ENCODE assay signal across 1 fruit fly cellular context in the genomic region with DNA sequence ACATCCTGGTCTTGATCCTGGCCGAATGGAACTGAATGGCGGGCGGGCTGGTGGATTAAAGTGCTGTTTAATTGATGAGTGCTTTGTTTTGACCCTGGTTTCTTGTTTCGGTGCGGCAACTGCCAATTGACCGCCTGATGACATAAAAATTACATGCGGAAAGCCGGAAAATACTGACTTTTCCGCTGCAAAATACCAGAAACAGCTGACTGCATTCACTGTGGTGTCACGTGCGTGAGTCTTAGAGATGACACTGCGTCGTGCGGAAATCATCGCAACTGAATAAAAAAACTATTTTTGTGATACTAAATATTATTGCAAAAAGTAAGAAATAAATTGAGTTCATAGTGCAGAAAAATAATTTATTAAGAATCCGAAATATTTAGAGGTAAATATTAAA.
TF ChIP-seq lines count a peak whose summit lies in the region.

A gene (minus strand): TSS at position 170 of the 400 bp plus-strand sequence.

TF ChIP-seq in whole organism, embryonic, 481 proteins besides CTCF, POLR2A, EP300 and RAD21 (continued from another document and continues in another):
- no peak for TF ChIP-seq tx (GFP tag; optimal IDR thresholded peaks at IDR 0.05; lab: Kevin White, UChicago)
- TF ChIP-seq prd (optimal IDR thresholded peaks at IDR 0.05; lab: Kevin White, UChicago) = no peak
- TF ChIP-seq prd (GFP tag; IDR thresholded peaks at IDR 0.05; lab: Robert Waterston, UW) = peak; percentile 49; the same call in 1 of the 3 replicates
- TF ChIP-seq Ravus (GFP tag; IDR thresholded peaks at IDR 0.05; lab: Robert Waterston, UW) = no peak
- TF ChIP-seq Xrp1 (GFP tag; IDR thresholded peaks at IDR 0.05; lab: Robert Waterston, UW) = peak; percentile 15; the same call in 1 of the 2 replicates
- peak in 1 of 2 experiments; percentile 12 for TF ChIP-seq Hr78 (GFP tag; optimal IDR thresholded peaks at IDR 0.05; lab: Kevin White, UChicago)
- peak; percentile 86 for TF ChIP-seq CG2129 (GFP tag; IDR thresholded peaks at IDR 0.05; lab: Robert Waterston, UW; ENCODE audit: partially characterized antibody)
- peak in 1 of 2 experiments; percentile 16 for TF ChIP-seq bsh (GFP tag; optimal IDR thresholded peaks at IDR 0.05; lab: Kevin White, UChicago)
- TF ChIP-seq CG1602 (GFP tag; optimal IDR thresholded peaks at IDR 0.05; lab: Kevin White, UChicago) = peak; percentile 25
- TF ChIP-seq Dfd (GFP tag; optimal IDR thresholded peaks at IDR 0.05; lab: Kevin White, UChicago) = no peak
- TF ChIP-seq chif (GFP tag; optimal IDR thresholded peaks at IDR 0.05; lab: Kevin White, UChicago) = peak; percentile 12 to 35
- TF ChIP-seq Ptx1 (GFP tag; IDR thresholded peaks at IDR 0.05; lab: Robert Waterston, UW) = peak; percentile 25; the same call in 1 of the 2 replicates
- peak; percentile 93 for TF ChIP-seq inv (GFP tag; IDR thresholded peaks at IDR 0.05; lab: Robert Waterston, UW; ENCODE audit: partially characterized antibody)
- peak; percentile 32 for TF ChIP-seq trem (tag; optimal IDR thresholded peaks at IDR 0.05; lab: Kevin White, UChicago)
- peak; percentile 39 for TF ChIP-seq CG3847 (GFP tag; IDR thresholded peaks at IDR 0.05; lab: Robert Waterston, UW)
- TF ChIP-seq gsb (GFP tag; IDR thresholded peaks at IDR 0.05; lab: Robert Waterston, UW) = no peak
- peak; percentile 48 for TF ChIP-seq sug (tag; optimal IDR thresholded peaks at IDR 0.05; lab: Kevin White, UChicago)
- peak; percentile 15 for TF ChIP-seq CG8388 (GFP tag; optimal IDR thresholded peaks at IDR 0.05; lab: Kevin White, UChicago)
- TF ChIP-seq nerfin-1 (tag; optimal IDR thresholded peaks at IDR 0.05; lab: Kevin White, UChicago) = no peak
- no peak for TF ChIP-seq ttk (GFP tag; IDR thresholded peaks at IDR 0.05; lab: Robert Waterston, UW)
- TF ChIP-seq ind (GFP tag; optimal IDR thresholded peaks at IDR 0.05; lab: Kevin White, UChicago) = peak; percentile 46
- no peak for TF ChIP-seq ranshi (GFP tag; IDR thresholded peaks at IDR 0.05; lab: Robert Waterston, UW)
- TF ChIP-seq Dip3 (GFP tag; optimal IDR thresholded peaks at IDR 0.05; lab: Kevin White, UChicago) = peak; percentile 23
- TF ChIP-seq lola (GFP tag; optimal IDR thresholded peaks at IDR 0.05; lab: Kevin White, UChicago) = peak in 1 of 3 experiments; percentile 21
- TF ChIP-seq gro (GFP tag; optimal IDR thresholded peaks at IDR 0.05; lab: Kevin White, UChicago) = peak; percentile 59
- peak; percentile 39 for TF ChIP-seq Mad (GFP tag; optimal IDR thresholded peaks at IDR 0.05; lab: Kevin White, UChicago)
- TF ChIP-seq kah (GFP tag; optimal IDR thresholded peaks at IDR 0.05; lab: Kevin White, UChicago) = no peak
- peak; percentile 20 for TF ChIP-seq Blimp-1 (GFP tag; optimal IDR thresholded peaks at IDR 0.05; lab: Kevin White, UChicago)
- peak; percentile 2 for TF ChIP-seq Atf-2 (GFP tag; optimal IDR thresholded peaks at IDR 0.05; lab: Kevin White, UChicago)
- TF ChIP-seq dpn (GFP tag; optimal IDR thresholded peaks at IDR 0.05; lab: Kevin White, UChicago) = peak; percentile 48 to 51
- no peak for TF ChIP-seq CG10565 (GFP tag; optimal IDR thresholded peaks at IDR 0.05; lab: Kevin White, UChicago)
- TF ChIP-seq CG4424 (GFP tag; optimal IDR thresholded peaks at IDR 0.05; lab: Kevin White, UChicago) = peak; percentile 40
- TF ChIP-seq Nf-YB (GFP tag; optimal IDR thresholded peaks at IDR 0.05; lab: Kevin White, UChicago) = peak; percentile 8
- TF ChIP-seq Sry-β (GFP tag; optimal IDR thresholded peaks at IDR 0.05; lab: Kevin White, UChicago) = peak; percentile 49
- TF ChIP-seq dimm (GFP tag; IDR thresholded peaks at IDR 0.05; lab: Robert Waterston, UW) = no peak
- peak; percentile 49 for TF ChIP-seq maf-S (GFP tag; optimal IDR thresholded peaks at IDR 0.05; lab: Kevin White, UChicago)
- TF ChIP-seq CG11504 (tag; optimal IDR thresholded peaks at IDR 0.05; lab: Kevin White, UChicago) = no peak
- TF ChIP-seq CG6689 (GFP tag; IDR thresholded peaks at IDR 0.05; lab: Robert Waterston, UW) = peak; percentile 18; the same call in 1 of the 2 replicates
- peak; percentile 42 for TF ChIP-seq CG2678 (tag; optimal IDR thresholded peaks at IDR 0.05; lab: Kevin White, UChicago)
- peak; percentile 41 for TF ChIP-seq HLH54F (GFP tag; optimal IDR thresholded peaks at IDR 0.05; lab: Kevin White, UChicago)
- TF ChIP-seq vnd (GFP tag; IDR thresholded peaks at IDR 0.05; lab: Robert Waterston, UW; ENCODE audit: partially characterized antibody) = peak; percentile 93
- peak; percentile 92 for TF ChIP-seq Med (GFP tag; lab: Kevin White, UChicago)
- TF ChIP-seq Adf1 (GFP tag; IDR thresholded peaks at IDR 0.05; lab: Robert Waterston, UW) = 0 out of 2 replicates have a peak, but pooled peaks have one; percentile 13
- TF ChIP-seq CG1024 (GFP tag; IDR thresholded peaks at IDR 0.05; lab: Robert Waterston, UW) = 0 out of 2 replicates have a peak, but pooled peaks have one; percentile 11
- TF ChIP-seq H15 (GFP tag; IDR thresholded peaks at IDR 0.05; lab: Robert Waterston, UW) = peak; percentile 42; the same call in 1 of the 3 replicates
- TF ChIP-seq CG10979 (tag; optimal IDR thresholded peaks at IDR 0.05; lab: Kevin White, UChicago) = peak; percentile 7
- no peak for TF ChIP-seq TFAM (GFP tag; optimal IDR thresholded peaks at IDR 0.05; lab: Kevin White, UChicago)
- TF ChIP-seq CG13123 (GFP tag; optimal IDR thresholded peaks at IDR 0.05; lab: Kevin White, UChicago) = peak; percentile 26
- peak; percentile 30 for TF ChIP-seq her (GFP tag; optimal IDR thresholded peaks at IDR 0.05; lab: Kevin White, UChicago)
- peak; percentile 84 for TF ChIP-seq sens (GFP tag; lab: Kevin White, UChicago)
- peak; percentile 5 for TF ChIP-seq phol (tag; optimal IDR thresholded peaks at IDR 0.05; lab: Kevin White, UChicago)
- peak; percentile 46 for TF ChIP-seq CG12769 (tag; optimal IDR thresholded peaks at IDR 0.05; lab: Kevin White, UChicago)
- TF ChIP-seq shn (GFP tag; optimal IDR thresholded peaks at IDR 0.05; lab: Kevin White, UChicago) = peak; percentile 16
- TF ChIP-seq Abd-B (GFP tag; optimal IDR thresholded peaks at IDR 0.05; lab: Kevin White, UChicago) = peak; percentile 7
- TF ChIP-seq gfzf (GFP tag; optimal IDR thresholded peaks at IDR 0.05; lab: Kevin White, UChicago) = peak; percentile 69
- TF ChIP-seq CG8290 (GFP tag; optimal IDR thresholded peaks at IDR 0.05; lab: Kevin White, UChicago) = peak; percentile 37
- peak in 1 of 2 experiments; percentile 56 for TF ChIP-seq CG8290 (tag; optimal IDR thresholded peaks at IDR 0.05; lab: Kevin White, UChicago)
- TF ChIP-seq sob (GFP tag; IDR thresholded peaks at IDR 0.05; lab: Robert Waterston, UW) = peak; percentile 57
- no peak for TF ChIP-seq CG6813 (GFP tag; optimal IDR thresholded peaks at IDR 0.05; lab: Kevin White, UChicago)
- TF ChIP-seq peb (GFP tag; IDR thresholded peaks at IDR 0.05; lab: Robert Waterston, UW) = 0 out of 2 replicates have a peak, but pooled peaks have one; percentile 24
- TF ChIP-seq CG7963 (GFP tag; IDR thresholded peaks at IDR 0.05; lab: Robert Waterston, UW; ENCODE audit: partially characterized antibody) = peak; percentile 82
- peak; percentile 29 for TF ChIP-seq CG10147 (GFP tag; optimal IDR thresholded peaks at IDR 0.05; lab: Kevin White, UChicago)
- TF ChIP-seq slbo (GFP tag; IDR thresholded peaks at IDR 0.05; lab: Robert Waterston, UW) = peak; percentile 76
- no peak for TF ChIP-seq GATAe (GFP tag; conservative IDR thresholded peaks at IDR 0.05; lab: Robert Waterston, UW)
- peak; percentile 92 for TF ChIP-seq CG42726 (GFP tag; IDR thresholded peaks at IDR 0.05; lab: Robert Waterston, UW; ENCODE audit: partially characterized antibody)
- TF ChIP-seq Stat92E (GFP tag; optimal IDR thresholded peaks at IDR 0.05; lab: Kevin White, UChicago) = no peak
- TF ChIP-seq CG1832 (GFP tag; optimal IDR thresholded peaks at IDR 0.05; lab: Kevin White, UChicago) = no peak
- peak; percentile 22 for TF ChIP-seq CoRest (tag; optimal IDR thresholded peaks at IDR 0.05; lab: Kevin White, UChicago)
- peak; percentile 96 for TF ChIP-seq hbn (GFP tag; IDR thresholded peaks at IDR 0.05; lab: Robert Waterston, UW; ENCODE audit: partially characterized antibody)
- 0 out of 2 replicates have a peak, but pooled peaks have one; percentile 23 for TF ChIP-seq Atf6 (GFP tag; IDR thresholded peaks at IDR 0.05; lab: Robert Waterston, UW)
- TF ChIP-seq NfI (GFP tag; optimal IDR thresholded peaks at IDR 0.05; lab: Kevin White, UChicago) = peak; percentile 17
- TF ChIP-seq Ada2b (GFP tag; IDR thresholded peaks at IDR 0.05; lab: Robert Waterston, UW) = peak; percentile 40; the same call in 1 of the 2 replicates
- TF ChIP-seq grau (tag; optimal IDR thresholded peaks at IDR 0.05; lab: Kevin White, UChicago) = peak; percentile 57
- peak; percentile 35; the same call in 1 of the 3 replicates for TF ChIP-seq ci (GFP tag; IDR thresholded peaks at IDR 0.05; lab: Robert Waterston, UW)
- TF ChIP-seq ac (GFP tag; optimal IDR thresholded peaks at IDR 0.05; lab: Kevin White, UChicago) = no peak
- peak; percentile 56; the same call in 2 of the 4 replicates for TF ChIP-seq Gug (GFP tag; IDR thresholded peaks at IDR 0.05; lab: Robert Waterston, UW)
- peak; percentile 93 for TF ChIP-seq row (GFP tag; IDR thresholded peaks at IDR 0.05; lab: Robert Waterston, UW)
- TF ChIP-seq ERR (GFP tag; optimal IDR thresholded peaks at IDR 0.05; lab: Kevin White, UChicago) = peak; percentile 19
- no peak for TF ChIP-seq dysf (GFP tag; IDR thresholded peaks at IDR 0.05; lab: Robert Waterston, UW)
- TF ChIP-seq CG15514 (GFP tag; optimal IDR thresholded peaks at IDR 0.05; lab: Kevin White, UChicago) = peak; percentile 61
- peak; percentile 28 for TF ChIP-seq CG3995 (GFP tag; optimal IDR thresholded peaks at IDR 0.05; lab: Kevin White, UChicago)
- peak; percentile 91; the same call in 3 of the 4 replicates for TF ChIP-seq chinmo (GFP tag; IDR thresholded peaks at IDR 0.05; lab: Robert Waterston, UW; ENCODE audit: partially characterized antibody)
- TF ChIP-seq Side (GFP tag; optimal IDR thresholded peaks at IDR 0.05; lab: Kevin White, UChicago) = peak; percentile 35
- TF ChIP-seq amos (GFP tag; IDR thresholded peaks at IDR 0.05; lab: Robert Waterston, UW; ENCODE audit: partially characterized antibody) = peak; percentile 97
- TF ChIP-seq Rfx (GFP tag; IDR thresholded peaks at IDR 0.05; lab: Robert Waterston, UW) = peak; percentile 73
- TF ChIP-seq E2f2 (GFP tag; IDR thresholded peaks at IDR 0.05; lab: Robert Waterston, UW) = peak; percentile 30; the same call in 1 of the 2 replicates
- TF ChIP-seq oc (tag; optimal IDR thresholded peaks at IDR 0.05; lab: Kevin White, UChicago) = no peak
- peak; percentile 18 for TF ChIP-seq CG4820 (GFP tag; optimal IDR thresholded peaks at IDR 0.05; lab: Kevin White, UChicago)
- TF ChIP-seq Opbp (GFP tag; IDR thresholded peaks at IDR 0.05; lab: Robert Waterston, UW; ENCODE audit: partially characterized antibody) = peak; percentile 94
- peak; percentile 73 for TF ChIP-seq nerfin-2 (GFP tag; IDR thresholded peaks at IDR 0.05; lab: Robert Waterston, UW; ENCODE audit: partially characterized antibody)
- TF ChIP-seq Max (GFP tag; optimal IDR thresholded peaks at IDR 0.05; lab: Kevin White, UChicago) = peak; percentile 33
- TF ChIP-seq danr (GFP tag; IDR thresholded peaks at IDR 0.05; lab: Robert Waterston, UW) = no peak
- TF ChIP-seq CG34376 (GFP tag; optimal IDR thresholded peaks at IDR 0.05; lab: Kevin White, UChicago) = peak; percentile 33
- peak; percentile 33 for TF ChIP-seq CG7786 (GFP tag; optimal IDR thresholded peaks at IDR 0.05; lab: Kevin White, UChicago)
- TF ChIP-seq tin (GFP tag; optimal IDR thresholded peaks at IDR 0.05; lab: Kevin White, UChicago) = peak; percentile 52
- TF ChIP-seq Six4 (GFP tag; optimal IDR thresholded peaks at IDR 0.05; lab: Kevin White, UChicago) = peak; percentile 21
- peak; percentile 29 for TF ChIP-seq CHES-1-like (GFP tag; optimal IDR thresholded peaks at IDR 0.05; lab: Kevin White, UChicago)
- TF ChIP-seq ftz-f1 (GFP tag; optimal IDR thresholded peaks at IDR 0.05; lab: Kevin White, UChicago) = peak; percentile 48
- TF ChIP-seq CG1529 (GFP tag; optimal IDR thresholded peaks at IDR 0.05; lab: Kevin White, UChicago) = no peak
- TF ChIP-seq CG32772 (GFP tag; IDR thresholded peaks at IDR 0.05; lab: Robert Waterston, UW) = 0 out of 2 replicates have a peak, but pooled peaks have one; percentile 5
- TF ChIP-seq CG34224 (GFP tag; IDR thresholded peaks at IDR 0.05; lab: Robert Waterston, UW; ENCODE audit: partially characterized antibody) = peak; percentile 93
- peak; percentile 97 for TF ChIP-seq bbx (GFP tag; IDR thresholded peaks at IDR 0.05; lab: Robert Waterston, UW; ENCODE audit: partially characterized antibody)
- 0 out of 2 replicates have a peak, but pooled peaks have one; percentile 8 for TF ChIP-seq Drgx (GFP tag; IDR thresholded peaks at IDR 0.05; lab: Robert Waterston, UW)
- peak; percentile 61 for TF ChIP-seq CG17829 (tag; optimal IDR thresholded peaks at IDR 0.05; lab: Kevin White, UChicago)
- TF ChIP-seq CG17359 (tag; optimal IDR thresholded peaks at IDR 0.05; lab: Kevin White, UChicago) = peak; percentile 3
- TF ChIP-seq tll (GFP tag; optimal IDR thresholded peaks at IDR 0.05; lab: Kevin White, UChicago) = no peak
- TF ChIP-seq Antp (GFP tag; optimal IDR thresholded peaks at IDR 0.05; lab: Kevin White, UChicago) = peak; percentile 41
- TF ChIP-seq CG17361 (GFP tag; IDR thresholded peaks at IDR 0.05; lab: Robert Waterston, UW) = peak; percentile 39; the same call in 1 of the 3 replicates
- peak; percentile 87 for TF ChIP-seq HLH4C (GFP tag; IDR thresholded peaks at IDR 0.05; lab: Robert Waterston, UW; ENCODE audit: partially characterized antibody)
- no peak; the same call in 1 of the 2 replicates for TF ChIP-seq lmd (GFP tag; IDR thresholded peaks at IDR 0.05; lab: Robert Waterston, UW)
- TF ChIP-seq CG16813 (GFP tag; IDR thresholded peaks at IDR 0.05; lab: Robert Waterston, UW; ENCODE audit: partially characterized antibody) = peak; percentile 94
- peak; percentile 27 for TF ChIP-seq CG9727 (GFP tag; optimal IDR thresholded peaks at IDR 0.05; lab: Kevin White, UChicago)
- TF ChIP-seq CG12219 (GFP tag; optimal IDR thresholded peaks at IDR 0.05; lab: Kevin White, UChicago) = no peak
- TF ChIP-seq btn (GFP tag; optimal IDR thresholded peaks at IDR 0.05; lab: Kevin White, UChicago) = no peak
- TF ChIP-seq CG12236 (GFP tag; optimal IDR thresholded peaks at IDR 0.05; lab: Kevin White, UChicago) = no peak
- no peak for TF ChIP-seq CG15696 (tag; optimal IDR thresholded peaks at IDR 0.05; lab: Kevin White, UChicago)
- TF ChIP-seq gce (GFP tag; IDR thresholded peaks at IDR 0.05; lab: Robert Waterston, UW) = no peak
- TF ChIP-seq CG13894 (tag; optimal IDR thresholded peaks at IDR 0.05; lab: Kevin White, UChicago) = no peak
- peak; percentile 50 for TF ChIP-seq CG10267 (tag; optimal IDR thresholded peaks at IDR 0.05; lab: Kevin White, UChicago)
- TF ChIP-seq sqz (GFP tag; optimal IDR thresholded peaks at IDR 0.05; lab: Kevin White, UChicago) = peak; percentile 19
- TF ChIP-seq HLHmδ (GFP tag; optimal IDR thresholded peaks at IDR 0.05; lab: Kevin White, UChicago) = peak; percentile 4
